Fruit fly (Drosophila melanogaster) whole organism, embryonic: ENCODE results near the gene CG45049.

Source experiments
- Aef1 ChIP-seq: fragments of 200-800 bp; sonication (Bioruptor generic); IDR thresholded peaks from 3 replicates; pipeline ENCODE4 v1.3.6; 2022; ENCODE audit warnings: missing biosample characterization, missing genetic modification characterization
- CG11085 ChIP-seq: fragments of 200-800 bp; sonication (Bioruptor generic); IDR thresholded peaks from 2 replicates; pipeline ENCODE4 v1.3.6; 2022; ENCODE audit warnings: missing biosample characterization, missing genetic modification characterization
- CG11093 ChIP-seq: fragments of 200-800 bp; sonication (Bioruptor generic); IDR thresholded peaks from 3 replicates; pipeline ENCODE4 v1.3.6; 2022; ENCODE audit warnings: missing biosample characterization, missing genetic modification characterization
- CG11695 ChIP-seq: fragments of 200-800 bp; sonication (Bioruptor generic); IDR thresholded peaks from 3 replicates; pipeline ENCODE4 v1.3.6; 2022; ENCODE audit warnings: missing biosample characterization, missing genetic modification characterization
- CG12104 ChIP-seq: fragments of 200-800 bp; sonication (Bioruptor generic); optimal IDR thresholded peaks from 3 replicates; lab custom pipeline; 2016; ENCODE audit warnings: missing biosample characterization, missing genetic modification characterization
- CG12155 ChIP-seq: fragments of 200-800 bp; sonication (Bioruptor generic); optimal IDR thresholded peaks from 3 replicates; lab custom pipeline; 2016; ENCODE audit warnings: missing biosample characterization, missing genetic modification characterization
- CG13287 ChIP-seq: fragments of 200-800 bp; sonication (Bioruptor generic); IDR thresholded peaks from 2 replicates; pipeline ENCODE4 v1.3.6; 2022; ENCODE audit warnings: missing biosample characterization, missing genetic modification characterization; ENCODE audit not compliant: partially characterized antibody
- CG13296 ChIP-seq: fragments of 200-800 bp; sonication (Bioruptor generic); optimal IDR thresholded peaks from 3 replicates; lab custom pipeline; 2018; ENCODE audit warnings: missing biosample characterization, mild to moderate bottlenecking, missing genetic modification characterization
- CG13624 ChIP-seq: fragments of 200-800 bp; sonication (Bioruptor generic); optimal IDR thresholded peaks from 2 replicates; lab custom pipeline; 2016; ENCODE audit warnings: missing biosample characterization, missing genetic modification characterization
- CG14860 ChIP-seq: fragments of 200-800 bp; sonication (Bioruptor generic); IDR thresholded peaks from 3 replicates; pipeline ENCODE4 v1.3.6; 2022; ENCODE audit warnings: missing biosample characterization, missing genetic modification characterization; ENCODE audit not compliant: partially characterized antibody
- CG14965 ChIP-seq: fragments of 200-800 bp; sonication (Bioruptor generic); optimal IDR thresholded peaks from 2 replicates; lab custom pipeline; 2016; ENCODE audit warnings: missing biosample characterization, missing genetic modification characterization, borderline replicate concordance
- CG15514 ChIP-seq: fragments of 200-800 bp; sonication (Bioruptor generic); optimal IDR thresholded peaks from 3 replicates; lab custom pipeline; 2017; ENCODE audit warnings: missing biosample characterization, missing genetic modification characterization, mild to moderate bottlenecking, moderate library complexity, missing genetic modification reagents
- CG17328 ChIP-seq: fragments of 200-800 bp; sonication (Bioruptor generic); IDR thresholded peaks from 2 replicates; pipeline ENCODE4 v1.3.6; 2022; ENCODE audit warnings: missing biosample characterization, missing genetic modification characterization
- CG17361 ChIP-seq: fragments of 200-800 bp; sonication (Bioruptor generic); IDR thresholded peaks from 3 replicates; pipeline ENCODE4 v1.3.6; 2022; ENCODE audit warnings: missing biosample characterization, missing genetic modification characterization
- CG2116 ChIP-seq: fragments of 200-800 bp; sonication (Bioruptor generic); optimal IDR thresholded peaks from 3 replicates; lab custom pipeline; 2018; ENCODE audit warnings: missing biosample characterization, mild to moderate bottlenecking, missing genetic modification characterization
- CG2120 ChIP-seq: fragments of 200-800 bp; sonication (Bioruptor generic); optimal IDR thresholded peaks from 3 replicates; lab custom pipeline; 2016; ENCODE audit warnings: missing biosample characterization, missing genetic modification characterization
- CG2129 ChIP-seq: fragments of 200-800 bp; sonication (Bioruptor generic); IDR thresholded peaks from 2 replicates; pipeline ENCODE4 v1.3.6; 2022; ENCODE audit warnings: missing biosample characterization, missing genetic modification characterization; ENCODE audit not compliant: partially characterized antibody
- CG34224 ChIP-seq: fragments of 200-800 bp; sonication (Bioruptor generic); IDR thresholded peaks from 3 replicates; pipeline ENCODE4 v1.3.6; 2022; ENCODE audit warnings: missing biosample characterization, missing genetic modification characterization; ENCODE audit not compliant: partially characterized antibody
- CG3995 ChIP-seq: fragments of 200-800 bp; sonication (Bioruptor generic); optimal IDR thresholded peaks from 3 replicates; lab custom pipeline; 2016; ENCODE audit warnings: missing biosample characterization, missing genetic modification characterization
- CG43689 ChIP-seq: fragments of 200-800 bp; sonication (Bioruptor generic); IDR thresholded peaks from 2 replicates; pipeline ENCODE4 v1.3.6; 2022; ENCODE audit warnings: missing biosample characterization, missing genetic modification characterization
- CG6272 ChIP-seq: fragments of 200-800 bp; sonication (Bioruptor generic); IDR thresholded peaks from 2 replicates; pipeline ENCODE4 v1.3.6; 2022; ENCODE audit warnings: missing biosample characterization, missing genetic modification characterization
- CG9932 ChIP-seq: fragments of 200-800 bp; sonication (Bioruptor generic); IDR thresholded peaks from 2 replicates; pipeline ENCODE4 v1.3.6; 2022; ENCODE audit warnings: missing biosample characterization, missing genetic modification characterization
- CkIIα-i1 ChIP-seq: fragments of 200-800 bp; sonication (Bioruptor generic); IDR thresholded peaks from 2 replicates; pipeline ENCODE4 v1.3.6; 2022; ENCODE audit warnings: missing biosample characterization, missing genetic modification characterization
- CrebB ChIP-seq: fragments of 200-800 bp; sonication (Bioruptor generic); optimal IDR thresholded peaks from 3 replicates; lab custom pipeline; 2018; ENCODE audit warnings: missing biosample characterization, mild to moderate bottlenecking, missing genetic modification characterization
- Doc2 ChIP-seq: fragments of 200-800 bp; sonication (Bioruptor generic); IDR thresholded peaks from 2 replicates; pipeline ENCODE4 v1.3.6; 2022; ENCODE audit warnings: missing biosample characterization, missing genetic modification characterization
- Ets97D ChIP-seq: fragments of 200-800 bp; sonication (Bioruptor generic); optimal IDR thresholded peaks from 3 replicates; lab custom pipeline; 2016; ENCODE audit warnings: missing biosample characterization, missing genetic modification characterization
- Fer3 ChIP-seq: fragments of 200-800 bp; sonication (Bioruptor generic); optimal IDR thresholded peaks from 2 replicates; lab custom pipeline; 2018; ENCODE audit warnings: missing biosample characterization, mild to moderate bottlenecking, missing genetic modification characterization, moderate library complexity
- HLH4C ChIP-seq: fragments of 200-800 bp; sonication (Bioruptor generic); IDR thresholded peaks from 3 replicates; pipeline ENCODE4 v1.3.6; 2022; ENCODE audit warnings: missing biosample characterization, missing genetic modification characterization; ENCODE audit not compliant: partially characterized antibody
- Hr3 ChIP-seq: fragments of 200-800 bp; sonication (Bioruptor generic); optimal IDR thresholded peaks from 3 replicates; lab custom pipeline; 2016; ENCODE audit warnings: missing biosample characterization, missing genetic modification characterization
- Poxn ChIP-seq: fragments of 200-800 bp; sonication (Bioruptor generic); IDR thresholded peaks from 2 replicates; pipeline ENCODE4 v1.3.6; 2022; ENCODE audit warnings: missing biosample characterization, missing genetic modification characterization
- Side ChIP-seq: fragments of 200-800 bp; sonication (Bioruptor generic); optimal IDR thresholded peaks from 2 replicates; lab custom pipeline; 2016; ENCODE audit warnings: missing biosample characterization, missing genetic modification characterization
- bsh ChIP-seq, 2 experiments: fragments of 200-800 bp; sonication (Bioruptor generic); optimal IDR thresholded peaks; 2 replicates each; lab custom pipeline; 2017 to 2018; ENCODE audit warnings: mild to moderate bottlenecking in 2 of 2, missing biosample characterization in 2 of 2, missing genetic modification characterization in 2 of 2, moderate library complexity in 1 of 2
- cato ChIP-seq: fragments of 200-800 bp; sonication (Bioruptor generic); optimal IDR thresholded peaks from 2 replicates; lab custom pipeline; 2016; ENCODE audit warnings: missing biosample characterization, missing genetic modification characterization, borderline replicate concordance
- caup ChIP-seq: fragments of 200-800 bp; sonication (Bioruptor generic); optimal IDR thresholded peaks from 3 replicates; lab custom pipeline; 2017; ENCODE audit warnings: missing biosample characterization, mild to moderate bottlenecking, missing genetic modification characterization, moderate library complexity; ENCODE audit not compliant: severe bottlenecking
- cg ChIP-seq: fragments of 200-800 bp; sonication (Bioruptor generic); optimal IDR thresholded peaks from 3 replicates; lab custom pipeline; 2019; ENCODE audit warnings: missing biosample characterization, mild to moderate bottlenecking, missing genetic modification characterization, moderate library complexity
- esg ChIP-seq: fragments of 200-800 bp; sonication (Bioruptor generic); conservative IDR thresholded peaks from 2 replicates; pipeline ENCODE4 v1.3.6; 2022; ENCODE audit warnings: missing biosample characterization, missing genetic modification characterization
- gcm2 ChIP-seq: fragments of 200-800 bp; sonication (Bioruptor generic); optimal IDR thresholded peaks from 2 replicates; lab custom pipeline; 2016; ENCODE audit warnings: missing biosample characterization, missing genetic modification characterization
- ham ChIP-seq: fragments of 200-800 bp; sonication (Bioruptor generic); IDR thresholded peaks from 2 replicates; pipeline ENCODE4 v1.3.6; 2022; ENCODE audit warnings: missing biosample characterization, missing genetic modification characterization
- hkb ChIP-seq, 2 experiments: fragments of 200-800 bp in 1 of 2; fragments of >200 bp in 1 of 2; sonication (Bioruptor generic) in 1 of 2; IDR thresholded peaks in 1 of 2; optimal IDR thresholded peaks in 1 of 2; 2 replicates each; pipeline versions ENCODE4 v1.3.6 to Lab custom; 2017 to 2022; ENCODE audit warnings: missing biosample characterization in 1 of 2, missing genetic modification characterization in 1 of 2
- hth ChIP-seq: fragments of >200 bp; optimal IDR thresholded peaks from 2 replicates; lab custom pipeline; 2017; ENCODE audit warnings: inconsistent platforms
- lilli ChIP-seq: fragments of 200-800 bp; sonication (Bioruptor generic); optimal IDR thresholded peaks from 3 replicates; lab custom pipeline; 2016; ENCODE audit warnings: missing biosample characterization, missing genetic modification characterization
- lov ChIP-seq, 2 experiments: fragments of 200-800 bp in 1 of 2; fragments of >200 bp in 1 of 2; sonication (Bioruptor generic) in 1 of 2; IDR thresholded peaks in 1 of 2; optimal IDR thresholded peaks in 1 of 2; 2 replicates in 1 of 2; 3 replicates in 1 of 2; pipeline versions ENCODE4 v1.3.6 to Lab custom; 2017 to 2022; ENCODE audit warnings: missing biosample characterization in 1 of 2, missing genetic modification characterization in 1 of 2
- salm ChIP-seq: fragments of 200-800 bp; sonication (Bioruptor generic); optimal IDR thresholded peaks from 2 replicates; lab custom pipeline; 2018; ENCODE audit warnings: missing biosample characterization, mild to moderate bottlenecking, missing genetic modification characterization
- slou ChIP-seq: fragments of 200-800 bp; sonication (Bioruptor generic); optimal IDR thresholded peaks from 3 replicates; lab custom pipeline; 2016; ENCODE audit warnings: missing biosample characterization, missing genetic modification characterization
- slp2 ChIP-seq: fragments of 200-800 bp; sonication (Bioruptor generic); optimal IDR thresholded peaks from 2 replicates; lab custom pipeline; 2016; ENCODE audit warnings: missing biosample characterization, missing genetic modification characterization
- tio ChIP-seq: fragments of 200-800 bp; sonication (Bioruptor generic); optimal IDR thresholded peaks from 2 replicates; lab custom pipeline; 2017; ENCODE audit warnings: missing biosample characterization, missing genetic modification characterization, inconsistent platforms
- tll ChIP-seq, 2 experiments: fragments of 200-800 bp in 1 of 2; fragments of >200 bp in 1 of 2; sonication (Bioruptor generic) in 1 of 2; optimal IDR thresholded peaks; 2 replicates each; lab custom pipeline; 2017 to 2019; ENCODE audit warnings: missing biosample characterization in 2 of 2, missing genetic modification characterization in 2 of 2, mild to moderate bottlenecking in 1 of 2, moderate library complexity in 1 of 2
- tup ChIP-seq: fragments of 200-800 bp; sonication (Bioruptor generic); optimal IDR thresholded peaks from 2 replicates; lab custom pipeline; 2016; ENCODE audit warnings: missing biosample characterization, mild to moderate bottlenecking, missing genetic modification characterization, moderate library complexity
- vnd ChIP-seq: fragments of 200-800 bp; sonication (Bioruptor generic); IDR thresholded peaks from 3 replicates; pipeline ENCODE4 v1.3.6; 2022; ENCODE audit warnings: missing biosample characterization, missing genetic modification characterization; ENCODE audit not compliant: partially characterized antibody

CG45049 gene

dm6 chr3R:22747423-22748090, 20.8 kb downstream of the CG45049 start, which contains the start of gene CG17141:
Gene CG17141 (minus strand): TSS chr3R:22747599.
- TF ChIP-seq caup (GFP tag; lab: Kevin White, UChicago) (no peak), CG13624 (GFP tag; lab: Kevin White, UChicago) (no peak), Aef1 (GFP tag; lab: Robert Waterston, UW) (no peak), Fer3 (no peak), CG17361 (GFP tag; lab: Robert Waterston, UW) (no peak), CG11085 (no peak), lov (optimal IDR thresholded peaks at IDR 0.05; lab: Kevin White, UChicago) (no peak), lov (GFP tag; IDR thresholded peaks at IDR 0.05; lab: Robert Waterston, UW) (no peak), Poxn (GFP tag; lab: Robert Waterston, UW) (no peak), tio (no peak), slp2 (no peak), salm (tag; lab: Kevin White, UChicago) (no peak), CkIIα-i1 (GFP tag; lab: Robert Waterston, UW) (no peak), Doc2 (GFP tag; lab: Robert Waterston, UW) (no peak), CG6272 (no peak), CG43689 (no peak), CG2129 (GFP tag; lab: Robert Waterston, UW) (no peak), CG15514 (GFP tag; lab: Kevin White, UChicago) (peak; percentile 72), cg (GFP tag; lab: Kevin White, UChicago) (no peak), hth (no peak), tll (GFP tag; optimal IDR thresholded peaks at IDR 0.05; lab: Kevin White, UChicago) (no peak), CG34224 (GFP tag; lab: Robert Waterston, UW) (peak; percentile 34; the same call in 1 of the 3 replicates), CG11093 (GFP tag; lab: Robert Waterston, UW) (no peak), CG14860 (GFP tag; lab: Robert Waterston, UW) (no peak), CG9932 (no peak), CG12104 (GFP tag; lab: Kevin White, UChicago) (no peak), cato (GFP tag; lab: Kevin White, UChicago) (no peak), lilli (no peak), tup (GFP tag; lab: Kevin White, UChicago) (no peak), slou (GFP tag; lab: Kevin White, UChicago) (no peak), Ets97D (peak; percentile 31), CG13287 (peak; percentile 60), CG2116 (peak; percentile 32), CG14965 (no peak), Hr3 (no peak), CG13296 (GFP tag; lab: Kevin White, UChicago) (no peak), gcm2 (GFP tag; lab: Kevin White, UChicago) (no peak), CG12155 (GFP tag; lab: Kevin White, UChicago) (no peak), bsh (GFP tag; optimal IDR thresholded peaks at IDR 0.05; lab: Kevin White, UChicago) (no peak), Side (GFP tag; lab: Kevin White, UChicago) (no peak), CG11695 (0 out of 3 replicates have a peak, but pooled peaks have one; percentile 13), CG3995 (peak; percentile 77), CG17328 (GFP tag; lab: Robert Waterston, UW) (no peak), CG2120 (GFP tag; lab: Kevin White, UChicago) (no peak), HLH4C (GFP tag; lab: Robert Waterston, UW) (peak; percentile 22; the same call in 1 of the 3 replicates), CrebB (tag; lab: Kevin White, UChicago) (peak; percentile 21), hkb (optimal IDR thresholded peaks at IDR 0.05; lab: Kevin White, UChicago) (no peak), hkb (GFP tag; IDR thresholded peaks at IDR 0.05; lab: Robert Waterston, UW) (peak; percentile 40), esg (GFP tag; lab: Robert Waterston, UW) (no peak), vnd (GFP tag; lab: Robert Waterston, UW) (no peak), ham (GFP tag; lab: Robert Waterston, UW) (no peak)
